Worm (Caenorhabditis elegans) whole organism, L4 larva: ENCODE data around the gene mre-11.

Source experiments
- arid-1 ChIP-seq: fragments of 200-800 bp; sonication (Bioruptor generic); conservative IDR thresholded peaks from 2 replicates; pipeline ENCODE4 v1.3.6; 2022; ENCODE audit warnings: missing genetic modification reagents, missing genetic modification characterization, missing compliant biosample characterization
- daf-8 ChIP-seq: fragments of 200-800 bp; sonication (Bioruptor generic); IDR thresholded peaks from 2 replicates; pipeline ENCODE4 v1.3.6; 2022; ENCODE audit warnings: missing genetic modification characterization, missing compliant biosample characterization
- lir-3 ChIP-seq: sonication (generic microtip); optimal IDR thresholded peaks from 2 replicates; lab custom pipeline; 2016; ENCODE audit warnings: mild to moderate bottlenecking, missing genetic modification characterization, missing compliant biosample characterization
- lsy-2 ChIP-seq, 2 experiments: fragments of 150-350 bp in 1 of 2; sonication (generic microtip) in 1 of 2; optimal IDR thresholded peaks; 2 replicates each; lab custom pipeline; 2014 to 2017; ENCODE audit warnings: missing biosample characterization in 2 of 2, missing genetic modification characterization in 2 of 2
- nhr-77 ChIP-seq: fragments of 150-350 bp; optimal IDR thresholded peaks from 2 replicates; lab custom pipeline; 2014; ENCODE audit warnings: missing biosample characterization, missing genetic modification characterization
- pqm-1 ChIP-seq: sonication (generic microtip); optimal IDR thresholded peaks from 2 replicates; lab custom pipeline; 2017; ENCODE audit warnings: missing biosample characterization, missing genetic modification characterization
- snpc-4 ChIP-seq: fragments of 150-350 bp; optimal IDR thresholded peaks from 2 replicates; lab custom pipeline; 2014; ENCODE audit warnings: missing biosample characterization, missing genetic modification characterization

DNA sequence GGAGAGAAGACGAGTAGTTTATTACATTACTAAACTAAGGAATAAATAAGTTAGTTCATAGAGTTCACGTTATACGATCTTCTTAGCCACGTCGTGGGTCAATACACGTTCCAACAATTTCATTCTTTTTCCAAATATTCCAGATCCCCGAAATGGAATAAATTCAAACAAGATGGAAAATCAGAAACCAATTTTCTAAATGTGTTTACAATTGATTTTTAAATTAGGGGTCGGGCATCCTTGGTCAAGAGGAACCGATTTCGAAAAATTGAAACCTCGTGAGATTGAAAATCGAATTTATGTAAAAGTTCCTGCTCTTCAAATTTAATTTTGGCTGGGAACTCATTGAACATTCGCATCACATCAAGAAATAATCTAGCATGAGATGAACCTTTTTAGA is 51.9 kb downstream of the mre-11 start:
- TF ChIP-seq nhr-77 (tag; lab: Kevin White, UChicago) (no peak), daf-8 (GFP tag; lab: Robert Waterston, UW) (no peak), snpc-4 (tag; lab: Kevin White, UChicago) (no peak), lsy-2 (tag; optimal IDR thresholded peaks at IDR 0.05; lab: Kevin White, UChicago) (no peak), arid-1 (GFP tag; lab: Robert Waterston, UW) (no peak), pqm-1 (tag; lab: Kevin White, UChicago) (no peak), lir-3 (tag; lab: Kevin White, UChicago) (no peak)
